Worm (Caenorhabditis elegans) whole organism, L1 larva: ENCODE data around the gene C45B11.6.
A peak's percentile ranks its signal among the peaks of the same experiment; 100 is the strongest.

Experiments used
- C04F5.9 ChIP-seq: sonication (generic microtip); optimal IDR thresholded peaks from 2 replicates; lab custom pipeline; 2016; ENCODE audit warnings: missing genetic modification characterization, missing compliant biosample characterization
- aly-2 ChIP-seq: fragments of 150-350 bp; optimal IDR thresholded peaks from 2 replicates; lab custom pipeline; 2014; ENCODE audit warnings: missing biosample characterization, missing genetic modification characterization
- ama-1 ChIP-seq: fragments of 150-350 bp; optimal IDR thresholded peaks from 2 replicates; lab custom pipeline; 2014
- ceh-82 ChIP-seq, 3 experiments: fragments of 150-350 bp in 1 of 3; sonication (generic microtip) in 2 of 3; optimal IDR thresholded peaks; 2 replicates each; lab custom pipeline; 2014 to 2017; ENCODE audit warnings: missing biosample characterization in 3 of 3, missing genetic modification characterization in 3 of 3
- ceh-90 ChIP-seq: sonication (generic microtip); optimal IDR thresholded peaks from 2 replicates; lab custom pipeline; 2016; ENCODE audit warnings: missing genetic modification characterization, missing compliant biosample characterization
- dsc-1 ChIP-seq: sonication (generic microtip); optimal IDR thresholded peaks from 2 replicates; lab custom pipeline; 2016; ENCODE audit warnings: mild to moderate bottlenecking, missing genetic modification characterization, missing compliant biosample characterization
- efl-1 ChIP-seq, 4 experiments: fragments of 150-350 bp; optimal IDR thresholded peaks in 3 of 4; peaks in 1 of 4; 1 replicate in 1 of 4; 2 replicates in 3 of 4; lab custom pipeline; 2014; ENCODE audit warnings: missing biosample characterization in 2 of 4, missing genetic modification characterization in 2 of 4, missing genetic modification reagents in 2 of 4
- egl-27 ChIP-seq, 2 experiments: fragments of 150-350 bp in 1 of 2; sonication (generic microtip); optimal IDR thresholded peaks; 3 replicates each; lab custom pipeline; 2017 to 2018; ENCODE audit warnings: missing biosample characterization in 2 of 2, missing genetic modification characterization in 2 of 2, missing genetic modification reagents in 2 of 2
- elt-2 ChIP-seq: sonication (generic microtip); optimal IDR thresholded peaks from 2 replicates; lab custom pipeline; 2016; ENCODE audit warnings: missing genetic modification characterization, mild to moderate bottlenecking, inconsistent platforms, missing compliant biosample characterization, missing genetic modification reagents
- ets-5 ChIP-seq: fragments of 200-800 bp; sonication (Bioruptor generic); IDR thresholded peaks from 2 replicates; pipeline ENCODE4 v1.3.6; 2022; ENCODE audit warnings: missing genetic modification characterization, missing compliant biosample characterization
- fos-1 ChIP-seq: fragments of 150-350 bp; optimal IDR thresholded peaks from 2 replicates; lab custom pipeline; 2014; ENCODE audit warnings: missing biosample characterization, missing genetic modification characterization
- irx-1 ChIP-seq: sonication (generic microtip); optimal IDR thresholded peaks from 2 replicates; lab custom pipeline; 2016; ENCODE audit warnings: missing genetic modification characterization, missing compliant biosample characterization
- lin-13 ChIP-seq: fragments of 150-350 bp; optimal IDR thresholded peaks from 2 replicates; lab custom pipeline; 2014; ENCODE audit warnings: missing biosample characterization, missing genetic modification reagents, missing genetic modification characterization
- lin-14 ChIP-seq: fragments of 200-800 bp; sonication (Bioruptor generic); optimal IDR thresholded peaks from 2 replicates; lab custom pipeline; 2018; ENCODE audit warnings: mild to moderate bottlenecking, missing genetic modification characterization, moderate library complexity, missing compliant biosample characterization
- lin-35 ChIP-seq, 2 experiments: fragments of 150-350 bp; optimal IDR thresholded peaks; 2 replicates each; lab custom pipeline; 2014; ENCODE audit warnings: missing biosample characterization in 2 of 2, missing genetic modification characterization in 2 of 2, missing genetic modification reagents in 2 of 2
- lin-39 ChIP-seq: fragments of 150-350 bp; optimal IDR thresholded peaks from 2 replicates; lab custom pipeline; 2014; ENCODE audit warnings: missing biosample characterization, missing genetic modification reagents, missing genetic modification characterization
- lir-3 ChIP-seq: sonication (generic microtip); optimal IDR thresholded peaks from 2 replicates; lab custom pipeline; 2016; ENCODE audit warnings: mild to moderate bottlenecking, missing genetic modification characterization, moderate library complexity, missing compliant biosample characterization; ENCODE audit not compliant: poor library complexity
- lsy-2 ChIP-seq, 2 experiments: fragments of 150-350 bp; optimal IDR thresholded peaks; 2 replicates each; lab custom pipeline; 2014; ENCODE audit warnings: missing biosample characterization in 2 of 2, missing genetic modification characterization in 2 of 2
- mab-9 ChIP-seq: fragments of 200-800 bp; sonication (Bioruptor generic); IDR thresholded peaks from 2 replicates; pipeline ENCODE4 v1.3.6; 2022; ENCODE audit warnings: missing genetic modification reagents, missing genetic modification characterization, missing compliant biosample characterization
- mdl-1 ChIP-seq, 2 experiments: fragments of 150-350 bp; optimal IDR thresholded peaks; 2 replicates each; lab custom pipeline; 2014 to 2017; ENCODE audit warnings: missing biosample characterization in 2 of 2, missing genetic modification characterization in 2 of 2, inconsistent platforms in 1 of 2
- mep-1 ChIP-seq: fragments of 150-350 bp; optimal IDR thresholded peaks from 2 replicates; lab custom pipeline; 2014; ENCODE audit warnings: missing biosample characterization, missing genetic modification characterization
- nhr-11 ChIP-seq: fragments of 150-350 bp; optimal IDR thresholded peaks from 2 replicates; lab custom pipeline; 2014; ENCODE audit warnings: missing biosample characterization, missing genetic modification characterization
- nhr-19 ChIP-seq: fragments of 200-800 bp; sonication (Bioruptor generic); conservative IDR thresholded peaks from 2 replicates; pipeline ENCODE4 v1.3.6; 2022; ENCODE audit warnings: missing genetic modification characterization, missing compliant biosample characterization
- nhr-20 ChIP-seq: sonication (generic microtip); optimal IDR thresholded peaks from 2 replicates; lab custom pipeline; 2016; ENCODE audit warnings: mild to moderate bottlenecking, missing genetic modification characterization, missing compliant biosample characterization
- nhr-28 ChIP-seq: fragments of 150-350 bp; optimal IDR thresholded peaks from 2 replicates; lab custom pipeline; 2014; ENCODE audit warnings: missing biosample characterization, missing genetic modification characterization
- nhr-47 ChIP-seq: sonication (generic microtip); optimal IDR thresholded peaks from 2 replicates; lab custom pipeline; 2016; ENCODE audit warnings: mild to moderate bottlenecking, missing genetic modification characterization, moderate library complexity, missing compliant biosample characterization
- nhr-71 ChIP-seq: sonication (generic microtip); optimal IDR thresholded peaks from 2 replicates; lab custom pipeline; 2016; ENCODE audit warnings: mild to moderate bottlenecking, missing genetic modification characterization, moderate library complexity, missing compliant biosample characterization
- nhr-77 ChIP-seq: fragments of 150-350 bp; optimal IDR thresholded peaks from 2 replicates; lab custom pipeline; 2014; ENCODE audit warnings: missing biosample characterization, missing genetic modification characterization
- nhr-85 ChIP-seq: sonication (generic microtip); peaks from one replicate; lab custom pipeline; 2016; ENCODE audit warnings: missing genetic modification characterization, inconsistent platforms, missing compliant biosample characterization
- nhr-90 ChIP-seq: sonication (generic microtip); optimal IDR thresholded peaks from 2 replicates; lab custom pipeline; 2016; ENCODE audit warnings: mild to moderate bottlenecking, missing genetic modification characterization, missing compliant biosample characterization; ENCODE audit not compliant: poor library complexity
- pag-3 ChIP-seq: sonication (generic microtip); optimal IDR thresholded peaks from 2 replicates; lab custom pipeline; 2017; ENCODE audit warnings: missing genetic modification characterization, mild to moderate bottlenecking, missing compliant biosample characterization, antibody characterized with exemption, borderline replicate concordance; ENCODE audit not compliant: insufficient read depth
- rnt-1 ChIP-seq: sonication (generic microtip); optimal IDR thresholded peaks from 2 replicates; lab custom pipeline; 2016; ENCODE audit warnings: mild to moderate bottlenecking, missing genetic modification characterization, moderate library complexity, missing compliant biosample characterization
- skn-1 ChIP-seq: fragments of 150-350 bp; optimal IDR thresholded peaks from 2 replicates; lab custom pipeline; 2014; ENCODE audit warnings: missing biosample characterization, missing genetic modification characterization
- snu-23 ChIP-seq: sonication (generic microtip); optimal IDR thresholded peaks from 2 replicates; lab custom pipeline; 2016; ENCODE audit warnings: missing genetic modification characterization, missing compliant biosample characterization
- sup-37 ChIP-seq: fragments of 200-800 bp; sonication (Bioruptor generic); optimal IDR thresholded peaks from 2 replicates; lab custom pipeline; 2018; ENCODE audit warnings: mild to moderate bottlenecking, missing genetic modification characterization, missing compliant biosample characterization
- swsn-7 ChIP-seq: sonication (generic microtip); optimal IDR thresholded peaks from 2 replicates; lab custom pipeline; 2016; ENCODE audit warnings: missing genetic modification characterization, missing compliant biosample characterization
- tbx-2 ChIP-seq: sonication (generic microtip); optimal IDR thresholded peaks from 2 replicates; lab custom pipeline; 2016; ENCODE audit warnings: missing genetic modification characterization, missing compliant biosample characterization
- unc-130 ChIP-seq: fragments of 150-350 bp; optimal IDR thresholded peaks from 2 replicates; lab custom pipeline; 2017; ENCODE audit warnings: missing biosample characterization, missing genetic modification characterization, inconsistent platforms
- unc-62 ChIP-seq: fragments of 150-350 bp; optimal IDR thresholded peaks from 2 replicates; lab custom pipeline; 2014; ENCODE audit warnings: missing biosample characterization, missing genetic modification reagents, missing genetic modification characterization
- unc-86 ChIP-seq: sonication (generic microtip); optimal IDR thresholded peaks from 2 replicates; lab custom pipeline; 2016; ENCODE audit warnings: missing genetic modification characterization, missing compliant biosample characterization
- xbp-1 ChIP-seq: sonication (generic microtip); optimal IDR thresholded peaks from 2 replicates; lab custom pipeline; 2016; ENCODE audit warnings: missing genetic modification characterization, missing compliant biosample characterization
- zag-1 ChIP-seq: fragments of 150-350 bp; optimal IDR thresholded peaks from 2 replicates; lab custom pipeline; 2014; ENCODE audit warnings: missing biosample characterization, missing genetic modification characterization
- ztf-4 ChIP-seq: fragments of 150-350 bp; optimal IDR thresholded peaks from 2 replicates; lab custom pipeline; 2014; ENCODE audit warnings: missing biosample characterization, missing genetic modification characterization

C45B11.6 gene

ce11 chrV:11082475-11082874, 38.6 kb downstream of the C45B11.6 start:
- peak; percentile 80 for TF ChIP-seq nhr-20 (tag; lab: Kevin White, UChicago)
- TF ChIP-seq xbp-1 (tag; lab: Kevin White, UChicago): peak; percentile 37
- peak; percentile 67 for TF ChIP-seq dsc-1 (tag; lab: Kevin White, UChicago)
- peak; percentile 76 for TF ChIP-seq snu-23 (GFP tag; lab: Kevin White, UChicago)
- peak; percentile 40 for TF ChIP-seq pag-3 (tag; lab: Kevin White, UChicago)
- TF ChIP-seq lin-35 (GFP tag; optimal IDR thresholded peaks at IDR 0.05; lab: Kevin White, UChicago): no peak
- peak; percentile 49 for TF ChIP-seq mep-1 (tag; lab: Kevin White, UChicago)
- TF ChIP-seq nhr-77 (tag; lab: Kevin White, UChicago): peak; percentile 78
- peak; percentile 81 for TF ChIP-seq ztf-4
- TF ChIP-seq efl-1 (optimal IDR thresholded peaks at IDR 0.05; lab: Kevin White, UChicago): peak; percentile 25 to 39
- TF ChIP-seq efl-1 (GFP tag; optimal IDR thresholded peaks at IDR 0.05 in 1 of 2; lab: Kevin White, UChicago): peak in 1 of 2 experiments; percentile 81
- peak; percentile 32 to 44 for TF ChIP-seq lsy-2 (tag; optimal IDR thresholded peaks at IDR 0.05; lab: Kevin White, UChicago)
- peak; percentile 24 for TF ChIP-seq nhr-90 (tag; lab: Kevin White, UChicago)
- peak; percentile 23 for TF ChIP-seq lin-39 (tag; lab: Kevin White, UChicago)
- TF ChIP-seq unc-62: no peak
- peak; percentile 81 for TF ChIP-seq nhr-11 (tag; lab: Kevin White, UChicago)
- TF ChIP-seq swsn-7: peak; percentile 68
- peak; percentile 96 for TF ChIP-seq aly-2
- TF ChIP-seq mdl-1 (tag; optimal IDR thresholded peaks at IDR 0.05; lab: Kevin White, UChicago): peak in 1 of 2 experiments; percentile 22
- peak; percentile 58 for TF ChIP-seq tbx-2 (tag; lab: Kevin White, UChicago)
- TF ChIP-seq nhr-28 (tag; lab: Kevin White, UChicago): no peak
- no peak for TF ChIP-seq mab-9
- TF ChIP-seq ama-1 (lab: Kevin White, UChicago): peak; percentile 83
- TF ChIP-seq nhr-47 (tag; lab: Kevin White, UChicago): peak; percentile 71
- no peak for TF ChIP-seq ceh-90 (tag; lab: Kevin White, UChicago)
- peak; percentile 88 for TF ChIP-seq rnt-1 (tag; lab: Kevin White, UChicago)
- TF ChIP-seq lir-3 (tag; lab: Kevin White, UChicago): peak; percentile 21
- TF ChIP-seq unc-86: no peak
- TF ChIP-seq nhr-85: no peak
- TF ChIP-seq C04F5.9 (tag; lab: Kevin White, UChicago): no peak
- TF ChIP-seq unc-130 (tag; lab: Kevin White, UChicago): peak; percentile 35
- TF ChIP-seq nhr-71 (tag; lab: Kevin White, UChicago): peak; percentile 93
- peak; percentile 88 for TF ChIP-seq lin-14 (GFP tag; lab: Kevin White, UChicago)
- peak; percentile 84 for TF ChIP-seq nhr-19 (GFP tag; lab: Robert Waterston, UW)
- TF ChIP-seq ceh-82 (tag; optimal IDR thresholded peaks at IDR 0.05; lab: Kevin White, UChicago): peak; percentile 1 to 55 (median 34)
- TF ChIP-seq sup-37 (GFP tag; lab: Kevin White, UChicago): peak; percentile 71
- TF ChIP-seq irx-1: peak; percentile 49
- TF ChIP-seq fos-1: peak; percentile 12
- TF ChIP-seq elt-2 (tag; lab: Kevin White, UChicago): no peak
- no peak for TF ChIP-seq skn-1 (tag; lab: Kevin White, UChicago)
- TF ChIP-seq egl-27 (tag; optimal IDR thresholded peaks at IDR 0.05; lab: Kevin White, UChicago): peak in 1 of 2 experiments; percentile 24
- peak; percentile 14 for TF ChIP-seq lin-13 (GFP tag; lab: Kevin White, UChicago)
- no peak for TF ChIP-seq ets-5 (GFP tag; lab: Robert Waterston, UW)
- TF ChIP-seq, all 84 proteins: peak for 31

- no peak for TF ChIP-seq tbx-2 (tag; lab: Kevin White, UChicago)
- no peak for TF ChIP-seq zag-1 (tag; lab: Kevin White, UChicago)
- TF ChIP-seq, all 84 proteins: peak for 0
These were observed 39.1 kb downstream of the C45B11.6 start for ce11 chrV:11082964-11083363.
